Worm (Caenorhabditis elegans) whole organism, early embryonic: ENCODE measurements around the gene nmur-2.
"Not testable (repeated sequence)": the region's sequence is repeated elsewhere in the genome, so short reads cannot be mapped to it uniquely, and the experiment has no call there.

Experiments
- B0310.2 ChIP-seq: sonication (generic microtip); optimal IDR thresholded peaks from 2 replicates; lab custom pipeline; 2016; ENCODE audit warnings: mild to moderate bottlenecking, missing genetic modification characterization, missing compliant biosample characterization
- F13C5.2 ChIP-seq: sonication (generic microtip); optimal IDR thresholded peaks from 2 replicates; lab custom pipeline; 2017; ENCODE audit warnings: mild to moderate bottlenecking, missing genetic modification characterization, inconsistent platforms, missing compliant biosample characterization
- aly-1 ChIP-seq: sonication (generic microtip); optimal IDR thresholded peaks from 2 replicates; lab custom pipeline; 2016; ENCODE audit warnings: missing genetic modification characterization, missing compliant biosample characterization
- ama-1 ChIP-seq: fragments of 150-350 bp; optimal IDR thresholded peaks from 2 replicates; lab custom pipeline; 2014
- ceh-13 ChIP-seq: fragments of 200-800 bp; sonication (Bioruptor generic); optimal IDR thresholded peaks from 2 replicates; lab custom pipeline; 2018; ENCODE audit warnings: mild to moderate bottlenecking, missing genetic modification characterization, missing compliant biosample characterization
- ceh-36 ChIP-seq: sonication (generic microtip); optimal IDR thresholded peaks from 2 replicates; lab custom pipeline; 2016; ENCODE audit warnings: missing genetic modification characterization, inconsistent platforms, missing compliant biosample characterization
- ets-7 ChIP-seq: sonication (generic microtip); optimal IDR thresholded peaks from 2 replicates; lab custom pipeline; 2016; ENCODE audit warnings: missing genotype, missing genetic modification characterization, missing compliant biosample characterization
- flt-1 ChIP-seq: fragments of 200-800 bp; sonication (Bioruptor generic); IDR thresholded peaks from 2 replicates; pipeline ENCODE4 v1.3.6; 2022; ENCODE audit warnings: missing genetic modification characterization, missing compliant biosample characterization
- hmbx-1 ChIP-seq: sonication (generic microtip); optimal IDR thresholded peaks from 2 replicates; lab custom pipeline; 2016; ENCODE audit warnings: mild to moderate bottlenecking, missing genetic modification characterization, missing compliant biosample characterization
- hmg-4 ChIP-seq: fragments of 200-800 bp; sonication (Bioruptor generic); optimal IDR thresholded peaks from 2 replicates; lab custom pipeline; 2018; ENCODE audit warnings: mild to moderate bottlenecking, missing genetic modification characterization, missing compliant biosample characterization
- hnd-1 ChIP-seq: sonication (generic microtip); optimal IDR thresholded peaks from 2 replicates; lab custom pipeline; 2016; ENCODE audit warnings: missing genetic modification characterization, missing compliant biosample characterization
- pes-1 ChIP-seq: fragments of 200-800 bp; sonication (Bioruptor generic); IDR thresholded peaks from 2 replicates; pipeline ENCODE4 v1.3.6; 2022; ENCODE audit warnings: missing genetic modification reagents, missing genetic modification characterization, missing compliant biosample characterization
- scrt-1 ChIP-seq: fragments of 200-800 bp; sonication (Bioruptor generic); IDR thresholded peaks from 2 replicates; pipeline ENCODE4 v1.3.6; 2022; ENCODE audit warnings: missing genetic modification characterization, missing compliant biosample characterization
- sea-1 ChIP-seq: fragments of 200-800 bp; sonication (Bioruptor generic); conservative IDR thresholded peaks from 2 replicates; pipeline ENCODE4 v1.3.6; 2022; ENCODE audit warnings: missing genetic modification characterization, missing compliant biosample characterization
- tbx-11 ChIP-seq: fragments of 200-800 bp; sonication (Bioruptor generic); IDR thresholded peaks from 2 replicates; pipeline ENCODE4 v1.3.6; 2022; ENCODE audit warnings: missing genetic modification characterization, missing compliant biosample characterization
- tbx-37 ChIP-seq: fragments of 200-800 bp; sonication (Bioruptor generic); conservative IDR thresholded peaks from 2 replicates; pipeline ENCODE4 v1.3.6; 2022; ENCODE audit warnings: missing genetic modification reagents, missing genetic modification characterization, missing compliant biosample characterization
- tra-4 ChIP-seq: sonication (generic microtip); optimal IDR thresholded peaks from 2 replicates; lab custom pipeline; 2017; ENCODE audit warnings: missing genetic modification characterization, missing compliant biosample characterization

The nmur-2 gene

ce11 chrII:101176-101575 lies 23.6 kb downstream of the nmur-2 start:
- 0 out of 2 replicates have a peak, but pooled peaks have one; percentile 52 for TF ChIP-seq sea-1 (GFP tag; lab: Robert Waterston, UW)
- no peak for TF ChIP-seq tra-4 (tag; lab: Kevin White, UChicago)

ce11 chrII:98894-99293 lies 25.9 kb downstream of the nmur-2 start, which contains the start of gene C50D2.10:
Gene C50D2.10, plus strand, starts transcription at chrII:99138.
- TF ChIP-seq ama-1 (lab: Kevin White, UChicago); hmbx-1 (tag; lab: Kevin White, UChicago); sea-1 (GFP tag; lab: Robert Waterston, UW): not testable (repeated sequence)

- no peak for TF ChIP-seq sea-1 (GFP tag; lab: Robert Waterston, UW)
- TF ChIP-seq hmbx-1 (tag; lab: Kevin White, UChicago) = peak; percentile 40
- TF ChIP-seq F13C5.2 (tag; lab: Kevin White, UChicago) = peak; percentile 69
- no peak for TF ChIP-seq hnd-1 (tag; lab: Kevin White, UChicago)
Observed at ce11 chrII:97992-98763, 26.6 kb downstream of the nmur-2 start, which contains the start of the genes luc-7L3 and sftb-6. Gene luc-7L3, minus strand, starts transcription at chrII:98027. Gene sftb-6, plus strand, starts transcription at chrII:98404.

- TF ChIP-seq ets-7 (tag; lab: Kevin White, UChicago) = no peak
- TF ChIP-seq hmbx-1 (tag; lab: Kevin White, UChicago) = no peak
- TF ChIP-seq F13C5.2 (tag; lab: Kevin White, UChicago) = no peak
- no peak for TF ChIP-seq scrt-1 (GFP tag; lab: Robert Waterston, UW)
- TF ChIP-seq B0310.2 (tag; lab: Kevin White, UChicago) = no peak
- no peak for TF ChIP-seq ceh-36 (tag; lab: Kevin White, UChicago)
- no peak for TF ChIP-seq sea-1 (GFP tag; lab: Robert Waterston, UW)
- no peak for TF ChIP-seq tra-4 (tag; lab: Kevin White, UChicago)
- TF ChIP-seq tbx-37 (GFP tag; lab: Robert Waterston, UW) = no peak
- no peak for TF ChIP-seq ama-1 (lab: Kevin White, UChicago)
- no peak for TF ChIP-seq hnd-1 (tag; lab: Kevin White, UChicago)
- no peak for TF ChIP-seq aly-1
- TF ChIP-seq pes-1 (GFP tag; lab: Robert Waterston, UW) = no peak
- no peak for TF ChIP-seq flt-1 (GFP tag; lab: Robert Waterston, UW)
- TF ChIP-seq tbx-11 (GFP tag; lab: Robert Waterston, UW) = no peak
Observed at ce11 chrII:95177-95576, 29.6 kb downstream of the nmur-2 start, which contains the start of gene C50D2.7. Gene C50D2.7, minus strand, starts transcription at chrII:95277.

ce11 chrII:91419-91818 lies 33.4 kb downstream of the nmur-2 start, which contains the start of gene mcat-1:
Gene mcat-1, minus strand, starts transcription at chrII:91519.
- no peak for TF ChIP-seq B0310.2 (tag; lab: Kevin White, UChicago)
- no peak for TF ChIP-seq ama-1 (lab: Kevin White, UChicago)
- TF ChIP-seq ceh-13 = no peak
- TF ChIP-seq ets-7 (tag; lab: Kevin White, UChicago) = no peak
- TF ChIP-seq tbx-11 (GFP tag; lab: Robert Waterston, UW) = no peak
- no peak for TF ChIP-seq tbx-37 (GFP tag; lab: Robert Waterston, UW)
- no peak for TF ChIP-seq F13C5.2 (tag; lab: Kevin White, UChicago)
- TF ChIP-seq scrt-1 (GFP tag; lab: Robert Waterston, UW) = no peak
- no peak for TF ChIP-seq hnd-1 (tag; lab: Kevin White, UChicago)
- no peak for TF ChIP-seq aly-1
- no peak for TF ChIP-seq sea-1 (GFP tag; lab: Robert Waterston, UW)
- TF ChIP-seq tra-4 (tag; lab: Kevin White, UChicago) = no peak
- TF ChIP-seq hmg-4 (GFP tag; lab: Kevin White, UChicago) = no peak
- no peak for TF ChIP-seq flt-1 (GFP tag; lab: Robert Waterston, UW)
- TF ChIP-seq ceh-36 (tag; lab: Kevin White, UChicago) = no peak

ce11 chrII:87937-88336 lies 36.9 kb downstream of the nmur-2 start:
- TF ChIP-seq tbx-37 (GFP tag; lab: Robert Waterston, UW) = no peak
- no peak for TF ChIP-seq pes-1 (GFP tag; lab: Robert Waterston, UW)
- no peak for TF ChIP-seq ets-7 (tag; lab: Kevin White, UChicago)
- no peak for TF ChIP-seq tbx-11 (GFP tag; lab: Robert Waterston, UW)

ce11 chrII:86794-87193 lies 38.0 kb downstream of the nmur-2 start:
- TF ChIP-seq tbx-11 (GFP tag; lab: Robert Waterston, UW) (no peak), flt-1 (GFP tag; lab: Robert Waterston, UW) (no peak), sea-1 (GFP tag; lab: Robert Waterston, UW) (no peak), ceh-36 (tag; lab: Kevin White, UChicago) (no peak), ceh-13 (no peak), tbx-37 (GFP tag; lab: Robert Waterston, UW) (no peak), ets-7 (tag; lab: Kevin White, UChicago) (no peak), F13C5.2 (tag; lab: Kevin White, UChicago) (no peak), B0310.2 (tag; lab: Kevin White, UChicago) (no peak), tra-4 (tag; lab: Kevin White, UChicago) (no peak)

- TF ChIP-seq scrt-1 (GFP tag; lab: Robert Waterston, UW) = no peak
- TF ChIP-seq tbx-11 (GFP tag; lab: Robert Waterston, UW) = no peak
- no peak for TF ChIP-seq ceh-36 (tag; lab: Kevin White, UChicago)
- TF ChIP-seq ceh-13 = no peak
- no peak for TF ChIP-seq aly-1
- TF ChIP-seq hmbx-1 (tag; lab: Kevin White, UChicago) = no peak
- no peak for TF ChIP-seq hnd-1 (tag; lab: Kevin White, UChicago)
- no peak for TF ChIP-seq ets-7 (tag; lab: Kevin White, UChicago)
- no peak for TF ChIP-seq flt-1 (GFP tag; lab: Robert Waterston, UW)
- TF ChIP-seq hmg-4 (GFP tag; lab: Kevin White, UChicago) = no peak
- no peak for TF ChIP-seq F13C5.2 (tag; lab: Kevin White, UChicago)
- TF ChIP-seq ama-1 (lab: Kevin White, UChicago) = no peak
- TF ChIP-seq tra-4 (tag; lab: Kevin White, UChicago) = no peak
- no peak for TF ChIP-seq tbx-37 (GFP tag; lab: Robert Waterston, UW)
- no peak for TF ChIP-seq pes-1 (GFP tag; lab: Robert Waterston, UW)
- no peak for TF ChIP-seq sea-1 (GFP tag; lab: Robert Waterston, UW)
- no peak for TF ChIP-seq B0310.2 (tag; lab: Kevin White, UChicago)
Observed at ce11 chrII:84134-84533, 40.7 kb downstream of the nmur-2 start, which contains the start of gene C50D2.6. Gene C50D2.6, plus strand, starts transcription at chrII:84434.
